Worm (Caenorhabditis elegans): ENCODE measurements around the gene pgp-3.
A peak's percentile ranks its signal among the peaks of the same experiment; 100 is the strongest.

Gene pgp-3

DNA sequence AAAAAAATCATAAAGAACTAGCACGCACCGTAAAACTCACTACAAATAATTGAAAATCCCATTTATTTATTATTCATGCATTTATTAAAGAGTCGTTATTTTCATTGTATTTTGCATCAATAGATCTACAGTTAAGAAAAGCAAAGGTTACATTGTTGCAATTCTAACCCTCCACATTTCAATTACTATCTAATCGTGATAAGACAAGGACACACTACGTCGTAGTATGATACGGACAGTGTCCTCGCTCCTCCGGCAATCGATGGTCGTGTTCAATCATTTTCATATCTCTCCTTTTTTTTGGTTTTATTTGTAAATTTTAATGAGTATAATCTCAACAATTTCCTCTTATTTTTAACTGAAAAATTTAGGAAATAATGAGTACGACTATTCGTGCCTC lies 41.0 kb downstream of the pgp-3 start, which contains the start of gene prx-12:
TSS of gene prx-12 (plus strand) at position 371 of the 400 bp plus-strand sequence.
- TF ChIP-seq snpc-4 (tag; optimal IDR thresholded peaks at IDR 0.05) (no peak), skn-1 (tag; optimal IDR thresholded peaks at IDR 0.05) (no peak), nhr-28 (tag; optimal IDR thresholded peaks at IDR 0.05) (peak; percentile 76), unc-62 (GFP tag; optimal IDR thresholded peaks at IDR 0.05 in 1 of 2) (peak in 1 of 2 experiments; percentile 41), unc-62 (tag; optimal IDR thresholded peaks at IDR 0.05) (no peak), zfp-2 (tag; optimal IDR thresholded peaks at IDR 0.05) (no peak), mep-1 (tag; optimal IDR thresholded peaks at IDR 0.05) (peak; percentile 54), nhr-237 (tag; optimal IDR thresholded peaks at IDR 0.05) (no peak), ceh-28 (tag; optimal IDR thresholded peaks at IDR 0.05) (no peak), sdz-12 (GFP tag; optimal IDR thresholded peaks at IDR 0.05) (no peak), aly-2 (tag; optimal IDR thresholded peaks at IDR 0.05) (no peak), nhr-76 (tag; optimal IDR thresholded peaks at IDR 0.05) (no peak), D1046.2 (GFP tag; IDR thresholded peaks at IDR 0.05) (no peak), aha-1 (tag) (no peak), unc-39 (tag; optimal IDR thresholded peaks at IDR 0.05) (no peak), arid-1 (GFP tag; conservative IDR thresholded peaks at IDR 0.05) (no peak), cey-2 (tag; optimal IDR thresholded peaks at IDR 0.05; ENCODE audit: borderline replicate concordance, insufficient read depth) (peak; percentile 15), hmg-1.1 (GFP tag; IDR thresholded peaks at IDR 0.05) (0 out of 2 replicates have a peak, but pooled peaks have one; percentile 20), dve-1 (tag; optimal IDR thresholded peaks at IDR 0.05; ENCODE audit: insufficient read depth) (peak; percentile 4), lin-15B (tag; optimal IDR thresholded peaks at IDR 0.05) (no peak), snpc-1.2 (GFP tag; IDR thresholded peaks at IDR 0.05) (no peak), nhr-77 (tag; optimal IDR thresholded peaks at IDR 0.05) (peak; percentile 35), Y105C5A.15 (GFP tag; IDR thresholded peaks at IDR 0.05) (no peak), dmd-8 (GFP tag; IDR thresholded peaks at IDR 0.05) (no peak), hif-1 (tag; optimal IDR thresholded peaks at IDR 0.05) (no peak), F37D6.2 (tag; optimal IDR thresholded peaks at IDR 0.05) (no peak), ztf-7 (tag; optimal IDR thresholded peaks at IDR 0.05) (no peak), daf-16 (GFP tag; optimal IDR thresholded peaks at IDR 0.05) (no peak), daf-16 (tag; optimal IDR thresholded peaks at IDR 0.05) (peak; percentile 49), php-3 (GFP tag; IDR thresholded peaks at IDR 0.05) (no peak), hlh-11 (tag; optimal IDR thresholded peaks at IDR 0.05) (peak; percentile 25), lin-29 (GFP tag; IDR thresholded peaks at IDR 0.05) (no peak), pqm-1 (tag; optimal IDR thresholded peaks at IDR 0.05) (peak; percentile 72), ctbp-1 (GFP tag; IDR thresholded peaks at IDR 0.05) (no peak), vab-7 (GFP tag; IDR thresholded peaks at IDR 0.05) (no peak), F26F4.8 (GFP tag; conservative IDR thresholded peaks at IDR 0.05) (no peak), lin-38 (GFP tag; IDR thresholded peaks at IDR 0.05) (no peak)

- TF ChIP-seq nhr-28 (tag; optimal IDR thresholded peaks at IDR 0.05) (peak; percentile 73), nhr-11 (tag; optimal IDR thresholded peaks at IDR 0.05) (no peak), zfp-2 (tag; optimal IDR thresholded peaks at IDR 0.05) (no peak), hlh-11 (tag; optimal IDR thresholded peaks at IDR 0.05) (peak; percentile 39), dve-1 (tag; optimal IDR thresholded peaks at IDR 0.05; ENCODE audit: insufficient read depth) (peak; percentile 49), dmd-6 (GFP tag; IDR thresholded peaks at IDR 0.05) (peak; percentile 17; the same call in 1 of the 2 replicates), aha-1 (tag) (peak; percentile 91), pqm-1 (tag; optimal IDR thresholded peaks at IDR 0.05) (peak; percentile 39), nhr-48 (tag; optimal IDR thresholded peaks at IDR 0.05) (no peak), daf-8 (GFP tag; IDR thresholded peaks at IDR 0.05) (no peak), ctbp-1 (GFP tag; IDR thresholded peaks at IDR 0.05) (no peak), daf-16 (GFP tag; optimal IDR thresholded peaks at IDR 0.05) (no peak), daf-16 (tag; optimal IDR thresholded peaks at IDR 0.05) (peak; percentile 79), nhr-111 (GFP tag; optimal IDR thresholded peaks at IDR 0.05) (no peak)
These were observed 48.7 kb downstream of the pgp-3 start for ce11 chrX:11400467-11401184.
